Fruit fly (Drosophila melanogaster) whole organism, wandering third instar larva: Measurements from ENCODE around the gene CG16749.
A peak's percentile ranks its signal among the peaks of the same experiment; 100 is the strongest.

Experiments used
- Abd-B ChIP-seq: fragments of >200 bp; optimal IDR thresholded peaks from 2 replicates; lab custom pipeline; 2017; ENCODE audit warnings: missing biosample characterization, missing genetic modification characterization
- CG9705 ChIP-seq: fragments of 200-800 bp; sonication (Bioruptor generic); optimal IDR thresholded peaks from 2 replicates; lab custom pipeline; 2018; ENCODE audit warnings: missing biosample characterization, mild to moderate bottlenecking, missing genetic modification characterization
- CrebA ChIP-seq: fragments of 200-800 bp; sonication (Bioruptor generic); optimal IDR thresholded peaks from 2 replicates; lab custom pipeline; 2016; ENCODE audit warnings: missing biosample characterization, mild to moderate bottlenecking, missing genetic modification characterization, borderline replicate concordance
- Dfd ChIP-seq: fragments of >200 bp; optimal IDR thresholded peaks from 2 replicates; lab custom pipeline; 2017; ENCODE audit warnings: missing biosample characterization, missing genetic modification characterization
- Dif ChIP-seq: fragments of 200-275, 200-300 bp; sonication (Bioruptor generic); optimal IDR thresholded peaks from 2 replicates; lab custom pipeline; 2018; ENCODE audit warnings: missing biosample characterization, missing genetic modification characterization; ENCODE audit not compliant: partially characterized antibody
- GATAd ChIP-seq: sonication (Bioruptor generic); optimal IDR thresholded peaks from 2 replicates; lab custom pipeline; 2016; ENCODE audit warnings: missing biosample characterization, missing genetic modification characterization
- HLH106 ChIP-seq: fragments of 200-800 bp; optimal IDR thresholded peaks from 3 replicates; lab custom pipeline; 2019; ENCODE audit warnings: missing biosample characterization, mild to moderate bottlenecking, missing genetic modification characterization, moderate library complexity
- Hnf4 ChIP-seq: fragments of 200-800 bp; sonication (Bioruptor generic); optimal IDR thresholded peaks from 2 replicates; lab custom pipeline; 2016; ENCODE audit warnings: missing biosample characterization, mild to moderate bottlenecking, missing genetic modification characterization
- Hr78 ChIP-seq: fragments of >200 bp; optimal IDR thresholded peaks from 2 replicates; lab custom pipeline; 2017; ENCODE audit warnings: missing biosample characterization, missing genetic modification characterization
- Hr83 ChIP-seq: fragments of 200-300 bp; sonication (Bioruptor generic); optimal IDR thresholded peaks from 2 replicates; lab custom pipeline; 2016; ENCODE audit warnings: missing biosample characterization, mild to moderate bottlenecking, missing genetic modification characterization, moderate library complexity; ENCODE audit not compliant: poor library complexity, severe bottlenecking
- Jra ChIP-seq: sonication (Bioruptor generic); optimal IDR thresholded peaks from 2 replicates; lab custom pipeline; 2016; ENCODE audit warnings: missing biosample characterization, missing genetic modification characterization
- Mio ChIP-seq: sonication (Bioruptor generic); optimal IDR thresholded peaks from 2 replicates; lab custom pipeline; 2016; ENCODE audit warnings: missing biosample characterization, missing genetic modification characterization
- Myc ChIP-seq: fragments of >200 bp; optimal IDR thresholded peaks from 2 replicates; lab custom pipeline; 2017
- N ChIP-seq: fragments of >200 bp; optimal IDR thresholded peaks from 2 replicates; lab custom pipeline; 2018; ENCODE audit warnings: missing biosample characterization, missing external identifiers, missing genetic modification characterization
- OdsH ChIP-seq: fragments of 200-800 bp; sonication (Bioruptor generic); optimal IDR thresholded peaks from 2 replicates; lab custom pipeline; 2016; ENCODE audit warnings: missing biosample characterization, mild to moderate bottlenecking, missing genetic modification characterization
- Rel ChIP-seq, 2 experiments: fragments of 200-800 bp; sonication (Bioruptor generic) in 1 of 2; optimal IDR thresholded peaks; 2 replicates in 1 of 2; 3 replicates in 1 of 2; lab custom pipeline; 2016 to 2019; ENCODE audit warnings: mild to moderate bottlenecking in 2 of 2, missing biosample characterization in 2 of 2, missing genetic modification characterization in 2 of 2, moderate library complexity in 1 of 2
- Sp1 ChIP-seq: fragments of 200-800 bp; sonication (Bioruptor generic); optimal IDR thresholded peaks from 3 replicates; lab custom pipeline; 2019; ENCODE audit warnings: missing biosample characterization, mild to moderate bottlenecking, missing genetic modification characterization, moderate library complexity
- Vsx2 ChIP-seq: fragments of 200-300, 225-300 bp; sonication (Bioruptor generic); optimal IDR thresholded peaks from 2 replicates; lab custom pipeline; 2018; ENCODE audit warnings: missing biosample characterization, missing genetic modification characterization; ENCODE audit not compliant: partially characterized antibody
- br ChIP-seq: fragments of 200-800 bp; sonication (Bioruptor generic); optimal IDR thresholded peaks from 2 replicates; lab custom pipeline; 2016; ENCODE audit warnings: missing biosample characterization, missing genetic modification characterization
- brk ChIP-seq: fragments of 200-800 bp; sonication (Bioruptor generic); optimal IDR thresholded peaks from 2 replicates; lab custom pipeline; 2016; ENCODE audit warnings: missing biosample characterization, mild to moderate bottlenecking, missing genetic modification characterization
- dl ChIP-seq, 2 experiments: fragments of 175-275, 200-275 bp in 1 of 2; fragments of 200-275 bp in 1 of 2; sonication (Bioruptor generic); optimal IDR thresholded peaks; lab custom pipeline; 2018; ENCODE audit warnings: mild to moderate bottlenecking in 2 of 2, missing biosample characterization in 2 of 2, missing genetic modification characterization in 2 of 2, moderate library complexity in 2 of 2; ENCODE audit not compliant: partially characterized antibody in 2 of 2, insufficient read depth in 1 of 2
- dmrt93B ChIP-seq: fragments of 200-800 bp; sonication (Bioruptor generic); optimal IDR thresholded peaks from 2 replicates; lab custom pipeline; 2018; ENCODE audit warnings: missing biosample characterization, mild to moderate bottlenecking, missing genetic modification characterization
- dsf ChIP-seq: sonication (Bioruptor generic); optimal IDR thresholded peaks from 2 replicates; lab custom pipeline; 2016; ENCODE audit warnings: missing biosample characterization, missing genetic modification characterization, borderline replicate concordance
- ey ChIP-seq: fragments of 200-800 bp; sonication (Bioruptor generic); optimal IDR thresholded peaks from 2 replicates; lab custom pipeline; 2016; ENCODE audit warnings: missing biosample characterization, missing genetic modification characterization
- foxo ChIP-seq, 2 experiments: fragments of 200-800 bp; sonication (Bioruptor generic); optimal IDR thresholded peaks; 2 replicates in 1 of 2; 3 replicates in 1 of 2; lab custom pipeline; 2016 to 2017; ENCODE audit warnings: missing biosample characterization in 2 of 2, missing genetic modification characterization in 2 of 2
- fru ChIP-seq: fragments of 200-800 bp; sonication (Bioruptor generic); optimal IDR thresholded peaks from 3 replicates; lab custom pipeline; 2016; ENCODE audit warnings: missing biosample characterization, mild to moderate bottlenecking, missing genetic modification characterization
- h ChIP-seq: fragments of 200-800 bp; sonication (Bioruptor generic); optimal IDR thresholded peaks from 3 replicates; lab custom pipeline; 2016; ENCODE audit warnings: missing biosample characterization, mild to moderate bottlenecking, missing genetic modification characterization
- jim ChIP-seq: fragments of 175-275, 200-325 bp; sonication (Bioruptor generic); optimal IDR thresholded peaks from 2 replicates; lab custom pipeline; 2016; ENCODE audit warnings: missing biosample characterization, mild to moderate bottlenecking, missing genetic modification characterization
- lola ChIP-seq: fragments of >200 bp; optimal IDR thresholded peaks from 2 replicates; lab custom pipeline; 2017; ENCODE audit warnings: missing biosample characterization, missing genetic modification characterization
- pan ChIP-seq: fragments of >200 bp; optimal IDR thresholded peaks from 2 replicates; lab custom pipeline; 2017
- psq ChIP-seq: fragments of 200-800 bp; sonication (Bioruptor generic); optimal IDR thresholded peaks from 3 replicates; lab custom pipeline; 2017; ENCODE audit warnings: missing biosample characterization, mild to moderate bottlenecking, missing genetic modification characterization, moderate library complexity
- rgr ChIP-seq: fragments of 200-800 bp; sonication (Bioruptor generic); optimal IDR thresholded peaks from 3 replicates; lab custom pipeline; 2016; ENCODE audit warnings: missing biosample characterization, mild to moderate bottlenecking, missing genetic modification characterization
- sage ChIP-seq: fragments of 200-800 bp; sonication (Bioruptor generic); optimal IDR thresholded peaks from 2 replicates; lab custom pipeline; 2016; ENCODE audit warnings: missing biosample characterization, mild to moderate bottlenecking, missing genetic modification characterization
- sv ChIP-seq: fragments of 200-800 bp; sonication (Bioruptor generic); optimal IDR thresholded peaks from 3 replicates; lab custom pipeline; 2016; ENCODE audit warnings: missing biosample characterization, missing genetic modification characterization
- tai ChIP-seq: sonication (Bioruptor generic); optimal IDR thresholded peaks from 2 replicates; lab custom pipeline; 2016; ENCODE audit warnings: missing biosample characterization, missing genetic modification characterization
- usp ChIP-seq: fragments of >200 bp; optimal IDR thresholded peaks from 2 replicates; lab custom pipeline; 2017; ENCODE audit warnings: missing biosample characterization, missing genetic modification characterization
- woc ChIP-seq: sonication (Bioruptor generic); optimal IDR thresholded peaks from 2 replicates; lab custom pipeline; 2016; ENCODE audit warnings: missing biosample characterization, mild to moderate bottlenecking, missing genetic modification characterization

Gene CG16749

dm6 chr3R:9340425-9341188 lies 8.9 kb upstream of the CG16749 start (continued):
- TF ChIP-seq brk (no peak), fru (GFP tag; lab: Kevin White, UChicago) (peak; percentile 79), br (peak; percentile 71), sage (GFP tag; lab: Kevin White, UChicago) (no peak)
- TF ChIP-seq, all 38 proteins: peak for 20

- TF ChIP-seq OdsH (GFP tag; lab: Kevin White, UChicago) = no peak
- TF ChIP-seq, all 38 proteins: peak for 0
Measured at dm6 chr3R:9340076-9340315, 8.3 kb upstream of the CG16749 start, which contains the start of gene drn. Gene drn (plus strand): TSS chr3R:9340216.

dm6 chr3R:9339176-9340075 lies 7.7 kb upstream of the CG16749 start:
- TF ChIP-seq jim (GFP tag; lab: Kevin White, UChicago) (no peak), brk (no peak), Vsx2 (GFP tag; lab: Kevin White, UChicago) (no peak), psq (peak; percentile 87), h (peak; percentile 73), CrebA (no peak), Hr78 (GFP tag; lab: Kevin White, UChicago) (no peak), Dif (GFP tag; lab: Kevin White, UChicago) (no peak), foxo (GFP tag; optimal IDR thresholded peaks at IDR 0.05; lab: Kevin White, UChicago) (peak in 1 of 2 experiments; percentile 65), rgr (GFP tag; lab: Kevin White, UChicago) (peak; percentile 51), dsf (no peak), Hnf4 (peak; percentile 26), ey (peak; percentile 71), N (GFP tag; lab: Kevin White, UChicago) (no peak), OdsH (GFP tag; lab: Kevin White, UChicago) (peak; percentile 75), Sp1 (GFP tag; lab: Kevin White, UChicago) (peak; percentile 32), Hr83 (GFP tag; lab: Kevin White, UChicago) (peak; percentile 13), dmrt93B (GFP tag; lab: Kevin White, UChicago) (peak; percentile 20), Dfd (GFP tag; lab: Kevin White, UChicago) (no peak), Myc (no peak), woc (peak; percentile 63), pan (lab: Kevin White, UChicago) (no peak), Abd-B (GFP tag; lab: Kevin White, UChicago) (no peak), dl (GFP tag; optimal IDR thresholded peaks at IDR 0.05; lab: Kevin White, UChicago; ENCODE audit: insufficient read depth in 1 of 2, partially characterized antibody in 2 of 2) (peak in 1 of 2 experiments; percentile 36), br (peak; percentile 20), tai (GFP tag; lab: Kevin White, UChicago) (peak; percentile 12), HLH106 (tag; lab: Kevin White, UChicago) (peak; percentile 58), fru (GFP tag; lab: Kevin White, UChicago) (peak; percentile 67), Mio (GFP tag; lab: Kevin White, UChicago) (no peak), CG9705 (GFP tag; lab: Kevin White, UChicago) (no peak), Jra (peak; percentile 57)
- TF ChIP-seq, all 38 proteins: peak for 17

dm6 chr3R:9338771-9339170 lies 7.1 kb upstream of the CG16749 start:
- TF ChIP-seq br (no peak), fru (GFP tag; lab: Kevin White, UChicago) (no peak), woc (no peak), tai (GFP tag; lab: Kevin White, UChicago) (no peak), h (no peak), Hr78 (GFP tag; lab: Kevin White, UChicago) (no peak), Myc (no peak), Abd-B (GFP tag; lab: Kevin White, UChicago) (no peak), Rel (GFP tag; optimal IDR thresholded peaks at IDR 0.05; lab: Kevin White, UChicago) (no peak), Rel (tag; optimal IDR thresholded peaks at IDR 0.05; lab: Kevin White, UChicago) (no peak), dl (GFP tag; optimal IDR thresholded peaks at IDR 0.05; lab: Kevin White, UChicago; ENCODE audit: insufficient read depth in 1 of 2, partially characterized antibody in 2 of 2) (no peak), Dfd (GFP tag; lab: Kevin White, UChicago) (no peak), brk (no peak), Dif (GFP tag; lab: Kevin White, UChicago) (peak; percentile 39), OdsH (GFP tag; lab: Kevin White, UChicago) (no peak), usp (GFP tag; lab: Kevin White, UChicago) (no peak), dmrt93B (GFP tag; lab: Kevin White, UChicago) (no peak), CrebA (no peak), HLH106 (tag; lab: Kevin White, UChicago) (no peak), Hnf4 (no peak), Mio (GFP tag; lab: Kevin White, UChicago) (no peak), GATAd (no peak), sage (GFP tag; lab: Kevin White, UChicago) (peak; percentile 62), Sp1 (GFP tag; lab: Kevin White, UChicago) (no peak), sv (GFP tag; lab: Kevin White, UChicago) (no peak), ey (no peak), dsf (no peak), lola (GFP tag; lab: Kevin White, UChicago) (no peak), Jra (no peak), N (GFP tag; lab: Kevin White, UChicago) (no peak), foxo (GFP tag; optimal IDR thresholded peaks at IDR 0.05; lab: Kevin White, UChicago) (no peak)
